Fruit fly (Drosophila melanogaster): ENCODE measurements around the gene CG12729.

Gene CG12729

DNA sequence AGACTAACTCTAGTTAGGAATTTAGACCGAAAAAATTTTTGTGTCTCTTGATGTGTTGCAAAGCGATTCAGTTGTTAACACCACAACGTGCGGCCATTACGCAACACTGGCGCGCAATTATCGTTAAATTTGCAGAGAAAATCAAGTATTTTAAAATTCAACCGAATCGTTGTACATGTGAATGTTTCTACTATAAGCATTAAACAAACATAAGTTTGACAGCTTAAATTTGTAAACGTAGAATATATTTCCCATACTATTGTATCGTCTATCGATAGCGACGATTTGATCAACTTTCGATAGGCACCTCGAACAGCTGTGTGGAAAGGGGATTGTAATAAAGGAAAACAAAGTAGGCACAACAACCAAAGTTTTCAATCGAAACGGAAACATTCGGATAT, 34.5 kb downstream of the CG12729 start, which contains the start of the genes Usp30 and CG16721 (continued):
- TF ChIP-seq HLH4C (GFP tag; IDR thresholded peaks at IDR 0.05; ENCODE audit: partially characterized antibody) (peak; percentile 77), bbx (GFP tag; IDR thresholded peaks at IDR 0.05; ENCODE audit: partially characterized antibody) (peak; percentile 66), CoRest (tag; optimal IDR thresholded peaks at IDR 0.05) (no peak), CG31365 (tag; optimal IDR thresholded peaks at IDR 0.05) (no peak), trh (GFP tag; optimal IDR thresholded peaks at IDR 0.05) (no peak), CG2116 (GFP tag; optimal IDR thresholded peaks at IDR 0.05) (peak; percentile 93), tgo (GFP tag; IDR thresholded peaks at IDR 0.05) (no peak), CG11560 (tag; IDR thresholded peaks at IDR 0.05) (no peak), ash1 (GFP tag; optimal IDR thresholded peaks at IDR 0.05) (no peak), Mrtf (GFP tag; IDR thresholded peaks at IDR 0.05) (no peak), caup (GFP tag; optimal IDR thresholded peaks at IDR 0.05; ENCODE audit: severe bottlenecking) (peak; percentile 62), Sry-δ (GFP tag; optimal IDR thresholded peaks at IDR 0.05) (peak; percentile 75), HmgD (GFP tag; optimal IDR thresholded peaks at IDR 0.05) (no peak), CG10267 (tag; optimal IDR thresholded peaks at IDR 0.05) (peak; percentile 97), ham (GFP tag; IDR thresholded peaks at IDR 0.05) (no peak), bsh (GFP tag; optimal IDR thresholded peaks at IDR 0.05) (peak in 1 of 2 experiments; percentile 9), CG10274 (GFP tag; optimal IDR thresholded peaks at IDR 0.05) (no peak), vnd (GFP tag; IDR thresholded peaks at IDR 0.05; ENCODE audit: partially characterized antibody) (peak; percentile 61; the same call in 2 of the 3 replicates), mld (GFP tag; IDR thresholded peaks at IDR 0.05; ENCODE audit: partially characterized antibody) (peak; percentile 59; the same call in 1 of the 3 replicates), stc (GFP tag; IDR thresholded peaks at IDR 0.05) (no peak), CG16813 (GFP tag; IDR thresholded peaks at IDR 0.05; ENCODE audit: partially characterized antibody) (peak; percentile 75), Hey (tag; optimal IDR thresholded peaks at IDR 0.05) (no peak), nom (GFP tag; optimal IDR thresholded peaks at IDR 0.05) (peak; percentile 15), Dad (GFP tag; optimal IDR thresholded peaks at IDR 0.05) (peak; percentile 48), Bgb (GFP tag; IDR thresholded peaks at IDR 0.05; ENCODE audit: partially characterized antibody) (peak; percentile 75), CG18262 (tag; optimal IDR thresholded peaks at IDR 0.05) (peak; percentile 26), zfh2 (GFP tag; optimal IDR thresholded peaks at IDR 0.05) (peak; percentile 76), Kr (GFP tag; optimal IDR thresholded peaks at IDR 0.05) (no peak), fu2 (GFP tag; optimal IDR thresholded peaks at IDR 0.05) (peak; percentile 51), Vsx1 (GFP tag; optimal IDR thresholded peaks at IDR 0.05) (no peak), crol (GFP tag; IDR thresholded peaks at IDR 0.05) (no peak), CG8290 (GFP tag; optimal IDR thresholded peaks at IDR 0.05) (peak; percentile 77), CG8290 (tag; optimal IDR thresholded peaks at IDR 0.05) (peak in 1 of 2 experiments; percentile 42), ase (GFP tag; IDR thresholded peaks at IDR 0.05) (no peak), CG12104 (GFP tag; optimal IDR thresholded peaks at IDR 0.05) (no peak), CG8359 (GFP tag; optimal IDR thresholded peaks at IDR 0.05; ENCODE audit: borderline replicate concordance) (no peak), lab (GFP tag; optimal IDR thresholded peaks at IDR 0.05) (no peak), CG1024 (GFP tag; IDR thresholded peaks at IDR 0.05) (no peak), CG7963 (GFP tag; IDR thresholded peaks at IDR 0.05; ENCODE audit: partially characterized antibody) (no peak), Pdp1 (GFP tag; optimal IDR thresholded peaks at IDR 0.05) (peak; percentile 2 to 87), HLH3B (GFP tag; IDR thresholded peaks at IDR 0.05) (no peak), Ets65A (GFP tag) (peak; percentile 96), CG31388 (GFP tag; optimal IDR thresholded peaks at IDR 0.05) (no peak), CTCF (GFP tag; optimal IDR thresholded peaks at IDR 0.05) (peak; percentile 41), gfzf (GFP tag; optimal IDR thresholded peaks at IDR 0.05) (peak; percentile 34), sr (GFP tag; IDR thresholded peaks at IDR 0.05) (no peak), tio (GFP tag; optimal IDR thresholded peaks at IDR 0.05) (no peak), corto (GFP tag; optimal IDR thresholded peaks at IDR 0.05) (no peak), CG13894 (tag; optimal IDR thresholded peaks at IDR 0.05) (peak; percentile 39), Hr39 (optimal IDR thresholded peaks at IDR 0.05) (no peak), CG15514 (GFP tag; optimal IDR thresholded peaks at IDR 0.05) (peak; percentile 71)
